Worm (Caenorhabditis elegans): ENCODE results near the gene unk-1.

DNA sequence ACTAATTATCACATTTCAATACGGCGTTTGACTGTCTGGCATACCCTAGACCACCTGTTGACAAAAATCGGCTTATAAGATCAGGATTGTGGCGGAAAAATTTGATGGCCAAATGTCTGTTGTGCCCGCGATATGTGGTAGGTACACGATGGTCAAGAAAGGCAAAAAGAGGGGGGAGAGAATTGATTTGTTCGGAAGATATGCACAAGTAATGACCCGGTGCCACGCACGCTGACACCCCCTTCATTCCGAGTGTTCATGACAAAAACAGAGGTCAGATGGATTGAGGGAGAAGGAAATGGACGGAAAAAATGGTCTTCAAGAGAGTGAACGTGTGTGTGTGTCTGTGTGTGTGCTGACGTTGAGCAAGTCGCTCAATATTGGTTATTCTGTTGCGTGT, 49.3 kb upstream of the unk-1 start:
- no peak for TF ChIP-seq W03F9.2 (tag; optimal IDR thresholded peaks at IDR 0.05)
- no peak for TF ChIP-seq dao-5 (tag; optimal IDR thresholded peaks at IDR 0.05)

Measured in whole organism, L4/young adult.